Fruit fly (Drosophila melanogaster) whole organism, embryonic: ENCODE results near the gene CG7149.

ENCODE experiments used
- Asciz ChIP-seq: fragments of 200-800 bp; sonication (Bioruptor generic); optimal IDR thresholded peaks from 2 replicates; lab custom pipeline; 2017; ENCODE audit warnings: missing biosample characterization, mild to moderate bottlenecking, missing genetic modification characterization, missing genetic modification reagents
- Atf6 ChIP-seq: fragments of 200-800 bp; sonication (Bioruptor generic); IDR thresholded peaks from 2 replicates; pipeline ENCODE4 v1.3.6; 2022; ENCODE audit warnings: missing biosample characterization, missing genetic modification characterization
- CG10209 ChIP-seq: fragments of 200-800 bp; sonication (Bioruptor generic); optimal IDR thresholded peaks from 3 replicates; lab custom pipeline; 2017; ENCODE audit warnings: missing biosample characterization, mild to moderate bottlenecking, missing genetic modification characterization, missing genetic modification reagents
- CG10366 ChIP-seq: fragments of 200-800 bp; sonication (Bioruptor generic); IDR thresholded peaks from 2 replicates; pipeline ENCODE4 v1.3.6; 2022; ENCODE audit warnings: missing biosample characterization, missing genetic modification characterization
- CG10979 ChIP-seq: fragments of 200-800 bp; sonication (Bioruptor generic); optimal IDR thresholded peaks from 2 replicates; lab custom pipeline; 2018; ENCODE audit warnings: missing biosample characterization, mild to moderate bottlenecking, missing genetic modification characterization, moderate library complexity
- CG12769 ChIP-seq: fragments of 200-800 bp; sonication (Bioruptor generic); optimal IDR thresholded peaks from 2 replicates; lab custom pipeline; 2019; ENCODE audit warnings: missing biosample characterization, mild to moderate bottlenecking, missing genetic modification characterization, moderate library complexity
- CG13287 ChIP-seq: fragments of 200-800 bp; sonication (Bioruptor generic); IDR thresholded peaks from 2 replicates; pipeline ENCODE4 v1.3.6; 2022; ENCODE audit warnings: missing biosample characterization, missing genetic modification characterization; ENCODE audit not compliant: partially characterized antibody
- CG13775 ChIP-seq: fragments of 200-800 bp; sonication (Bioruptor generic); optimal IDR thresholded peaks from 3 replicates; lab custom pipeline; 2017; ENCODE audit warnings: missing biosample characterization, mild to moderate bottlenecking, missing genetic modification characterization
- CG1602 ChIP-seq: fragments of 200-800 bp; sonication (Bioruptor generic); optimal IDR thresholded peaks from 3 replicates; lab custom pipeline; 2016; ENCODE audit warnings: missing biosample characterization, missing genetic modification characterization
- CG16863 ChIP-seq: fragments of 200-800 bp; sonication (Bioruptor generic); optimal IDR thresholded peaks from 3 replicates; lab custom pipeline; 2016; ENCODE audit warnings: missing biosample characterization, missing genetic modification characterization
- CG17385 ChIP-seq: fragments of 200-800 bp; sonication (Bioruptor generic); optimal IDR thresholded peaks from 3 replicates; lab custom pipeline; 2018; ENCODE audit warnings: missing biosample characterization, mild to moderate bottlenecking, missing genetic modification characterization
- CG17829 ChIP-seq: fragments of 200-800 bp; optimal IDR thresholded peaks from 2 replicates; lab custom pipeline; 2019; ENCODE audit warnings: missing biosample characterization, mild to moderate bottlenecking, missing genetic modification characterization, moderate library complexity
- CG18764 ChIP-seq: fragments of 200-800 bp; sonication (Bioruptor generic); optimal IDR thresholded peaks from 3 replicates; lab custom pipeline; 2016; ENCODE audit warnings: missing biosample characterization, missing genetic modification characterization
- CG2129 ChIP-seq: fragments of 200-800 bp; sonication (Bioruptor generic); IDR thresholded peaks from 2 replicates; pipeline ENCODE4 v1.3.6; 2022; ENCODE audit warnings: missing biosample characterization, missing genetic modification characterization; ENCODE audit not compliant: partially characterized antibody
- CG6654 ChIP-seq: fragments of 200-800 bp; sonication (Bioruptor generic); optimal IDR thresholded peaks from 2 replicates; lab custom pipeline; 2017; ENCODE audit warnings: missing biosample characterization, mild to moderate bottlenecking, missing genetic modification characterization
- CG6765 ChIP-seq: fragments of 200-800 bp; sonication (Bioruptor generic); optimal IDR thresholded peaks from 3 replicates; lab custom pipeline; 2017; ENCODE audit warnings: missing biosample characterization, mild to moderate bottlenecking, missing genetic modification characterization
- CG6791 ChIP-seq: fragments of 200-800 bp; sonication (Bioruptor generic); IDR thresholded peaks from 3 replicates; pipeline ENCODE4 v1.3.6; 2022; ENCODE audit warnings: missing biosample characterization, missing genetic modification characterization; ENCODE audit not compliant: partially characterized antibody
- CG7556 ChIP-seq: fragments of 200-800 bp; sonication (Bioruptor generic); optimal IDR thresholded peaks from 2 replicates; lab custom pipeline; 2017; ENCODE audit warnings: missing biosample characterization, mild to moderate bottlenecking, missing genetic modification characterization
- CG7987 ChIP-seq: fragments of 200-800 bp; sonication (Bioruptor generic); optimal IDR thresholded peaks from 2 replicates; lab custom pipeline; 2018; ENCODE audit warnings: missing biosample characterization, mild to moderate bottlenecking, missing genetic modification characterization, moderate library complexity
- CHES-1-like ChIP-seq: fragments of 200-800 bp; sonication (Bioruptor generic); optimal IDR thresholded peaks from 2 replicates; lab custom pipeline; 2016; ENCODE audit warnings: missing biosample characterization, missing genetic modification characterization
- Chrac-16 ChIP-seq: fragments of 200-800 bp; sonication (Bioruptor generic); optimal IDR thresholded peaks from 3 replicates; lab custom pipeline; 2016; ENCODE audit warnings: missing biosample characterization, missing genetic modification characterization
- Deaf1 ChIP-seq: fragments of 200-800 bp; optimal IDR thresholded peaks from 3 replicates; lab custom pipeline; 2019; ENCODE audit warnings: missing biosample characterization, mild to moderate bottlenecking, missing genetic modification characterization, moderate library complexity
- Eip74EF ChIP-seq, 2 experiments: fragments of 200-800 bp in 1 of 2; fragments of >200 bp in 1 of 2; sonication (Bioruptor generic) in 1 of 2; optimal IDR thresholded peaks; 2 replicates each; lab custom pipeline; 2017 to 2019; ENCODE audit warnings: missing biosample characterization in 2 of 2, missing genetic modification characterization in 2 of 2, mild to moderate bottlenecking in 1 of 2, moderate library complexity in 1 of 2
- Med ChIP-seq: fragments of 200-800 bp; sonication (Bioruptor generic); peaks from one replicate; lab custom pipeline; 2016; ENCODE audit warnings: missing biosample characterization, missing genetic modification characterization, mild to moderate bottlenecking, inconsistent platforms, moderate library complexity
- NfI ChIP-seq: fragments of 200-800 bp; sonication (Bioruptor generic); optimal IDR thresholded peaks from 3 replicates; lab custom pipeline; 2018; ENCODE audit warnings: missing biosample characterization, mild to moderate bottlenecking, missing genetic modification characterization, moderate library complexity
- Pdp1 ChIP-seq, 2 experiments: fragments of 200-800 bp; sonication (Bioruptor generic); optimal IDR thresholded peaks; 3 replicates each; lab custom pipeline; 2016; ENCODE audit warnings: missing biosample characterization in 2 of 2, missing genetic modification characterization in 2 of 2, mild to moderate bottlenecking in 1 of 2, moderate library complexity in 1 of 2
- Sox100B ChIP-seq: fragments of 200-800 bp; sonication (Bioruptor generic); optimal IDR thresholded peaks from 3 replicates; lab custom pipeline; 2018; ENCODE audit warnings: missing biosample characterization, mild to moderate bottlenecking, missing genetic modification characterization
- Tbp ChIP-seq: fragments of >200 bp; optimal IDR thresholded peaks from 2 replicates; lab custom pipeline; 2018; ENCODE audit warnings: missing biosample characterization, missing genetic modification characterization
- Trl ChIP-seq, 3 experiments: fragments of >200 bp in 2 of 3; fragments of 200-800 bp in 1 of 3; sonication (Bioruptor generic) in 1 of 3; optimal IDR thresholded peaks; 2 replicates in 1 of 3; 3 replicates in 2 of 3; lab custom pipeline; 2016 to 2017; ENCODE audit warnings: missing biosample characterization in 1 of 3, missing genetic modification characterization in 1 of 3
- Vsx1 ChIP-seq: fragments of 200-800 bp; sonication (Bioruptor generic); optimal IDR thresholded peaks from 2 replicates; lab custom pipeline; 2017; ENCODE audit warnings: missing biosample characterization, mild to moderate bottlenecking, missing genetic modification characterization, missing genetic modification reagents
- caup ChIP-seq: fragments of 200-800 bp; sonication (Bioruptor generic); optimal IDR thresholded peaks from 3 replicates; lab custom pipeline; 2017; ENCODE audit warnings: missing biosample characterization, mild to moderate bottlenecking, missing genetic modification characterization, moderate library complexity; ENCODE audit not compliant: severe bottlenecking
- cg ChIP-seq: fragments of 200-800 bp; sonication (Bioruptor generic); optimal IDR thresholded peaks from 3 replicates; lab custom pipeline; 2019; ENCODE audit warnings: missing biosample characterization, mild to moderate bottlenecking, missing genetic modification characterization, moderate library complexity
- corto ChIP-seq: fragments of 200-800 bp; sonication (Bioruptor generic); optimal IDR thresholded peaks from 2 replicates; lab custom pipeline; 2016; ENCODE audit warnings: missing biosample characterization, mild to moderate bottlenecking, missing genetic modification characterization, moderate library complexity
- dimm ChIP-seq: fragments of 200-800 bp; sonication (Bioruptor generic); IDR thresholded peaks from 2 replicates; pipeline ENCODE4 v1.3.6; 2022; ENCODE audit warnings: missing biosample characterization, missing genetic modification characterization
- dm ChIP-seq: fragments of 200-800 bp; sonication (Bioruptor generic); optimal IDR thresholded peaks from 3 replicates; lab custom pipeline; 2016; ENCODE audit warnings: missing biosample characterization, missing genetic modification characterization
- fd96Cb ChIP-seq: fragments of 200-800 bp; sonication (Bioruptor generic); optimal IDR thresholded peaks from 2 replicates; lab custom pipeline; 2018; ENCODE audit warnings: missing biosample characterization, mild to moderate bottlenecking, missing genetic modification characterization, moderate library complexity
- kni ChIP-seq: fragments of 200-800 bp; sonication (Bioruptor generic); optimal IDR thresholded peaks from 3 replicates; lab custom pipeline; 2017; ENCODE audit warnings: mild to moderate bottlenecking, missing biosample characterization, missing genetic modification reagents, missing genetic modification characterization
- lilli ChIP-seq: fragments of 200-800 bp; sonication (Bioruptor generic); optimal IDR thresholded peaks from 3 replicates; lab custom pipeline; 2016; ENCODE audit warnings: missing biosample characterization, missing genetic modification characterization
- nmo ChIP-seq: fragments of 200-800 bp; sonication (Bioruptor generic); optimal IDR thresholded peaks from 2 replicates; lab custom pipeline; 2018; ENCODE audit warnings: missing biosample characterization, mild to moderate bottlenecking, missing genetic modification characterization, moderate library complexity
- nom ChIP-seq: fragments of 200-800 bp; sonication (Bioruptor generic); optimal IDR thresholded peaks from 2 replicates; lab custom pipeline; 2017; ENCODE audit warnings: missing biosample characterization, missing genetic modification characterization, mild to moderate bottlenecking, moderate library complexity, missing genetic modification reagents
- sens ChIP-seq: fragments of 200-800 bp; sonication (Bioruptor generic); peaks from one replicate; lab custom pipeline; 2016; ENCODE audit warnings: missing biosample characterization, missing genetic modification characterization
- sima ChIP-seq: fragments of 200-800 bp; sonication (Bioruptor generic); optimal IDR thresholded peaks from 2 replicates; lab custom pipeline; 2016; ENCODE audit warnings: missing biosample characterization, missing genetic modification characterization
- slp2 ChIP-seq: fragments of 200-800 bp; sonication (Bioruptor generic); optimal IDR thresholded peaks from 2 replicates; lab custom pipeline; 2016; ENCODE audit warnings: missing biosample characterization, missing genetic modification characterization
- sob ChIP-seq: fragments of 200-800 bp; sonication (Bioruptor generic); IDR thresholded peaks from 2 replicates; pipeline ENCODE4 v1.3.6; 2022; ENCODE audit warnings: missing biosample characterization, missing genetic modification characterization
- sqz ChIP-seq: fragments of 200-800 bp; sonication (Bioruptor generic); optimal IDR thresholded peaks from 3 replicates; lab custom pipeline; 2018; ENCODE audit warnings: missing biosample characterization, mild to moderate bottlenecking, missing genetic modification characterization
- stc ChIP-seq: fragments of 200-800 bp; sonication (Bioruptor generic); IDR thresholded peaks from 2 replicates; pipeline ENCODE4 v1.3.6; 2022; ENCODE audit warnings: missing biosample characterization, missing genetic modification characterization
- tap ChIP-seq: fragments of 200-800 bp; optimal IDR thresholded peaks from 3 replicates; lab custom pipeline; 2019; ENCODE audit warnings: missing biosample characterization, mild to moderate bottlenecking, missing genetic modification characterization, moderate library complexity
- tgo ChIP-seq: fragments of 200-800 bp; sonication (Bioruptor generic); IDR thresholded peaks from 3 replicates; pipeline ENCODE4 v1.3.6; 2022; ENCODE audit warnings: missing biosample characterization, missing genetic modification characterization
- vvl ChIP-seq: fragments of 200-800 bp; sonication (Bioruptor generic); IDR thresholded peaks from 2 replicates; pipeline ENCODE4 v1.3.6; 2022; ENCODE audit warnings: missing biosample characterization, missing genetic modification characterization
- wek ChIP-seq: fragments of 200-800 bp; sonication (Bioruptor generic); optimal IDR thresholded peaks from 3 replicates; lab custom pipeline; 2018; ENCODE audit warnings: missing biosample characterization, mild to moderate bottlenecking, missing genetic modification characterization, moderate library complexity

The CG7149 gene

DNA sequence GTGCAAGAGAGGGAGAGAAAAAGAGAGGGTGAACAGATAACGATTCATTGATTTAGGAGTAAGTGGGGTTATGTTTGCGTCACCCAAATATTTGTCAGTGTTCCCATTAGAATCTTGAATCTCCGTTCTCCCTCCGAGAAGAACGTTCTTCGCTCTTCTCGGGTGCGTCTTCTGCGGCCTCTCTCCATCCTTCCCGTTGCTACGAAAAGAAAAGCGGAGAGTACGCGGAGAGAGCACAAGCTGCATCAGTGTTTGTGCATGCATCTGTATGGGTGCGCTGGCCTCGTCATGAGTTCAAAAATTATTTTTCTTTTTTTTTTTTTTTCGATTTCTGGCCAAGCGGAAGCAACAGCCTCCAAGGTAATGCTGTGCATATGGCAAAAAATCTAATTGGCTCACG, 38.5 kb upstream of the CG7149 start (continued):
- TF ChIP-seq Pdp1 (GFP tag; optimal IDR thresholded peaks at IDR 0.05; lab: Kevin White, UChicago): peak in 1 of 2 experiments; percentile 69
- TF ChIP-seq CG10209 (GFP tag; lab: Kevin White, UChicago): no peak
- no peak for TF ChIP-seq Med
- no peak for TF ChIP-seq tap (tag; lab: Kevin White, UChicago)
- TF ChIP-seq CG10366: no peak
- TF ChIP-seq CG10979 (tag; lab: Kevin White, UChicago): no peak
- TF ChIP-seq stc (GFP tag; lab: Robert Waterston, UW): no peak
- TF ChIP-seq CG18764 (GFP tag; lab: Kevin White, UChicago): no peak
- TF ChIP-seq sob (GFP tag; lab: Robert Waterston, UW): no peak
- TF ChIP-seq sqz (GFP tag; lab: Kevin White, UChicago): peak; percentile 17
- peak; percentile 14 for TF ChIP-seq CHES-1-like
- TF ChIP-seq lilli (GFP tag; lab: Kevin White, UChicago): no peak
- TF ChIP-seq Eip74EF (GFP tag; optimal IDR thresholded peaks at IDR 0.05; lab: Kevin White, UChicago): no peak
- peak; percentile 4 for TF ChIP-seq kni (GFP tag; lab: Kevin White, UChicago)
- peak; percentile 68 for TF ChIP-seq CG12769 (tag; lab: Kevin White, UChicago)
- no peak for TF ChIP-seq Chrac-16 (GFP tag; lab: Kevin White, UChicago)
- no peak for TF ChIP-seq CG13287
- TF ChIP-seq Tbp: no peak
- no peak for TF ChIP-seq CG16863 (GFP tag; lab: Kevin White, UChicago)
- TF ChIP-seq dm (GFP tag; lab: Kevin White, UChicago): no peak
- TF ChIP-seq slp2 (GFP tag; lab: Kevin White, UChicago): no peak
- TF ChIP-seq CG2129 (GFP tag; lab: Robert Waterston, UW): no peak
- TF ChIP-seq tgo: no peak
- peak; percentile 7 for TF ChIP-seq corto (GFP tag; lab: Kevin White, UChicago)
- no peak for TF ChIP-seq Deaf1 (tag; lab: Kevin White, UChicago)
- peak; percentile 8 for TF ChIP-seq nom
- TF ChIP-seq fd96Cb (tag; lab: Kevin White, UChicago): no peak
- no peak for TF ChIP-seq nmo
- 0 out of 2 replicates have a peak, but pooled peaks have one; percentile 51 for TF ChIP-seq vvl
- TF ChIP-seq dimm (GFP tag; lab: Robert Waterston, UW): no peak
- no peak for TF ChIP-seq CG7556 (GFP tag; lab: Kevin White, UChicago)
- TF ChIP-seq CG6791 (GFP tag; lab: Robert Waterston, UW): no peak
- peak; percentile 93 for TF ChIP-seq Trl (optimal IDR thresholded peaks at IDR 0.05; lab: Kevin White, UChicago)
- TF ChIP-seq Trl (GFP tag; optimal IDR thresholded peaks at IDR 0.05; lab: Kevin White, UChicago): peak; percentile 39
- TF ChIP-seq Atf6 (GFP tag; lab: Robert Waterston, UW): no peak
- TF ChIP-seq sima (GFP tag; lab: Kevin White, UChicago): no peak
- peak; percentile 22 for TF ChIP-seq CG17385 (GFP tag; lab: Kevin White, UChicago)
- TF ChIP-seq NfI (GFP tag; lab: Kevin White, UChicago): no peak
- TF ChIP-seq Asciz (GFP tag; lab: Kevin White, UChicago): peak; percentile 46
- peak; percentile 35 for TF ChIP-seq Sox100B (GFP tag; lab: Kevin White, UChicago)
- no peak for TF ChIP-seq CG1602
- TF ChIP-seq CG17829 (tag; lab: Kevin White, UChicago): no peak
- TF ChIP-seq CG7987 (GFP tag; lab: Kevin White, UChicago): peak; percentile 38
- no peak for TF ChIP-seq caup (GFP tag; lab: Kevin White, UChicago)
- peak; percentile 69 for TF ChIP-seq sens (GFP tag; lab: Kevin White, UChicago)
- no peak for TF ChIP-seq CG6654 (GFP tag; lab: Kevin White, UChicago)
- TF ChIP-seq wek: peak; percentile 21
- peak; percentile 70 for TF ChIP-seq cg
- TF ChIP-seq CG6765 (GFP tag; lab: Kevin White, UChicago): no peak
- no peak for TF ChIP-seq Vsx1 (GFP tag; lab: Kevin White, UChicago)
- no peak for TF ChIP-seq CG13775
